Worm (Caenorhabditis elegans) whole organism, L3 larva: ENCODE measurements around the gene Y55F3BR.6.

ENCODE experiments used
- ceh-28 ChIP-seq: fragments of 150-350 bp; optimal IDR thresholded peaks from 2 replicates; lab custom pipeline; 2014; ENCODE audit warnings: missing biosample characterization, missing genetic modification reagents, missing genetic modification characterization
- ceh-9 ChIP-seq: sonication (generic microtip); optimal IDR thresholded peaks from 2 replicates; lab custom pipeline; 2018; ENCODE audit warnings: missing biosample characterization, missing genetic modification characterization
- fos-1 ChIP-seq: fragments of 150-350 bp; optimal IDR thresholded peaks from 2 replicates; lab custom pipeline; 2014; ENCODE audit warnings: missing biosample characterization, missing genetic modification characterization
- jun-1 ChIP-seq: fragments of 150-350 bp; optimal IDR thresholded peaks from 2 replicates; lab custom pipeline; 2014; ENCODE audit warnings: missing biosample characterization, missing genetic modification reagents, missing genetic modification characterization
- lin-39 ChIP-seq: fragments of 150-350 bp; optimal IDR thresholded peaks from 2 replicates; lab custom pipeline; 2018; ENCODE audit warnings: missing biosample characterization, missing genetic modification reagents, missing genetic modification characterization
- mdl-1 ChIP-seq: fragments of 150-350 bp; optimal IDR thresholded peaks from 2 replicates; lab custom pipeline; 2014; ENCODE audit warnings: missing biosample characterization, missing genetic modification characterization
- nhr-11 ChIP-seq: fragments of 150-350 bp; optimal IDR thresholded peaks from 2 replicates; lab custom pipeline; 2014; ENCODE audit warnings: missing biosample characterization, missing genetic modification characterization
- nhr-12 ChIP-seq: fragments of 150-350 bp; optimal IDR thresholded peaks from 2 replicates; lab custom pipeline; 2014; ENCODE audit warnings: missing biosample characterization, missing genetic modification characterization
- skn-1 ChIP-seq: fragments of 150-350 bp; optimal IDR thresholded peaks from 2 replicates; lab custom pipeline; 2014; ENCODE audit warnings: missing biosample characterization, missing genetic modification characterization
- snpc-4 ChIP-seq: fragments of 150-350 bp; optimal IDR thresholded peaks from 2 replicates; lab custom pipeline; 2014; ENCODE audit warnings: missing biosample characterization, missing genetic modification characterization
- unc-62 ChIP-seq: fragments of 150-350 bp; sonication (generic microtip); optimal IDR thresholded peaks from 4 replicates; lab custom pipeline; 2014; ENCODE audit warnings: missing biosample characterization, missing genetic modification reagents, missing genetic modification characterization

DNA sequence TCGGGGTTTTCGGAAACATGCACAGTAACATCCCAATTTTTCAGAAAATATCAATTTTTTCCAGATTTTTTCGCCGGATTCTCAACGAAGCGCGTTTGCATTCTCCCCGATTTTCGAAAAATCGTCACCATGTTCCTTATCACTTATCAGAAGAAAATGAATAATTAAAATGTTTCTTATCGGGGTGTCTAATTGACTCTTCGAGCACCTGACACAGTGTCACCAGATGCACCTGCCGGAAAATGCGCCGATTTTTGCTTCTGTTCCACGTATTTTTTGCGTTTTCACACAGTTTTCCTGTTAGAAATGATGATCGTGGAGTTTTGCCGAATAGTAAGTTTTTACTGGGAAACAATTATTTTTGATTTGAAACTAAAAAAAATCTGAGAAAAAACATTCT is 13.6 kb upstream of the Y55F3BR.6 start:
- TF ChIP-seq unc-62 (GFP tag; lab: Kevin White, UChicago), result no peak
- no peak for TF ChIP-seq ceh-9 (tag; lab: Kevin White, UChicago)
- no peak for TF ChIP-seq ceh-28 (tag; lab: Kevin White, UChicago)
- TF ChIP-seq fos-1, result no peak
- no peak for TF ChIP-seq nhr-11 (tag; lab: Kevin White, UChicago)
- TF ChIP-seq nhr-12 (tag; lab: Kevin White, UChicago), result no peak
- TF ChIP-seq skn-1 (tag; lab: Kevin White, UChicago), result no peak
- TF ChIP-seq lin-39 (tag; lab: Kevin White, UChicago), result no peak
- no peak for TF ChIP-seq mdl-1 (tag; lab: Kevin White, UChicago)
- TF ChIP-seq jun-1 (tag; lab: Kevin White, UChicago), result no peak
- TF ChIP-seq snpc-4, result no peak
